Worm (Caenorhabditis elegans): ENCODE data around the gene ubl-1.

ubl-1 gene

DNA sequence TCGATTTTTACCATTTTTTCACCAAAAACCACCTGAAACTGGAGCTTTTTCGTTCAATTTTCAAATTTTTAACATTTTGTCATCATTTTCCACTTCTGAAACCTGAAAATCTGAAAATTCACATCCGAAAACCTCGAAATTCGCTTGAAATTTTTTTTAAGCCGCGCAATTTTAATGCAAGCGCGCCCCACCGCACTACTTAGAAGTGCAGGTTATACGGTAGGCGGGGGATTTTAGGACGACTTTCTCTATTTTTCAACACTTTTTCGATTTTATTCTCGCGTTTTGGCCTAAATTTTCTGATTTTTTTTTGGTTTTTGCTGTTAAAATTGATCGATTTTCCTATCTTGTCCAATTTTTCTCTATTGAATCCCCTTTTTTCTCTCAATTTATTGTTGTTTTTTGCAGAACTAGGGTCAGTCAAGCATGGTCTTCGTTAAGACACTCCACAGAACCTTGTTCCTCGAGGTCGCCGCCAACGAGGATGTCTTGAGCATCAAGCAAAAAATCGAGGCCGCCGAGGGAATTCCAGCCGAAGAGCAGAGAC lies at the start of gene ubl-1 (continued):
- peak; percentile 23 for TF ChIP-seq pag-3 (tag; optimal IDR thresholded peaks at IDR 0.05; ENCODE audit: borderline replicate concordance, insufficient read depth)
- peak; percentile 96 for TF ChIP-seq blmp-1 (tag; optimal IDR thresholded peaks at IDR 0.05)
- TF ChIP-seq sptf-1 (tag; optimal IDR thresholded peaks at IDR 0.05) = no peak
- TF ChIP-seq F16B12.6 (tag; optimal IDR thresholded peaks at IDR 0.05) = peak; percentile 64
- TF ChIP-seq jun-1 (tag; optimal IDR thresholded peaks at IDR 0.05) = peak; percentile 79
- TF ChIP-seq nhr-76 (tag; optimal IDR thresholded peaks at IDR 0.05) = no peak
- peak; percentile 83 for TF ChIP-seq nhr-237 (tag; optimal IDR thresholded peaks at IDR 0.05)
- TF ChIP-seq lin-35 (GFP tag; optimal IDR thresholded peaks at IDR 0.05) = peak; percentile 88 to 94
- TF ChIP-seq lsy-2 (tag; optimal IDR thresholded peaks at IDR 0.05) = peak; percentile 98 to 99
- peak; percentile 96 for TF ChIP-seq mep-1 (tag; optimal IDR thresholded peaks at IDR 0.05)
- TF ChIP-seq tlp-1 (tag; optimal IDR thresholded peaks at IDR 0.05) = no peak
- TF ChIP-seq ets-5 (GFP tag; IDR thresholded peaks at IDR 0.05) = no peak
- peak; percentile 89 for TF ChIP-seq nhr-71 (tag; optimal IDR thresholded peaks at IDR 0.05)
- no peak for TF ChIP-seq sox-4 (tag; optimal IDR thresholded peaks at IDR 0.05)
- peak; percentile 27 to 92 (median 66) for TF ChIP-seq elt-3 (tag; optimal IDR thresholded peaks at IDR 0.05)
- TF ChIP-seq fkh-8 (tag; optimal IDR thresholded peaks at IDR 0.05) = peak; percentile 92
- TF ChIP-seq fos-1 (tag; optimal IDR thresholded peaks at IDR 0.05) = peak; percentile 79
- TF ChIP-seq isw-1 (GFP tag; IDR thresholded peaks at IDR 0.05) = peak; percentile 79
- TF ChIP-seq irx-1 (tag; optimal IDR thresholded peaks at IDR 0.05) = peak; percentile 60
- TF ChIP-seq ztf-11 (tag; optimal IDR thresholded peaks at IDR 0.05) = peak in 1 of 2 experiments; percentile 11
- TF ChIP-seq dpl-1 (GFP tag; optimal IDR thresholded peaks at IDR 0.05) = peak; percentile 84 to 90 (median 88)
- no peak for TF ChIP-seq nhr-28 (tag; optimal IDR thresholded peaks at IDR 0.05)
- TF ChIP-seq unc-98 (GFP tag; IDR thresholded peaks at IDR 0.05) = peak; percentile 42; the same call in 1 of the 2 replicates
- peak; percentile 74 for TF ChIP-seq dsc-1 (tag; optimal IDR thresholded peaks at IDR 0.05)
- peak; percentile 76 for TF ChIP-seq swsn-7 (tag; optimal IDR thresholded peaks at IDR 0.05)
- TF ChIP-seq unc-62 (GFP tag; optimal IDR thresholded peaks at IDR 0.05) = no peak
- peak; percentile 74 for TF ChIP-seq fkh-10 (GFP tag; optimal IDR thresholded peaks at IDR 0.05)
- peak; percentile 95 for TF ChIP-seq skn-1 (tag; optimal IDR thresholded peaks at IDR 0.05)
- no peak for TF ChIP-seq nhr-84 (tag; optimal IDR thresholded peaks at IDR 0.05)
- TF ChIP-seq zag-1 (tag; optimal IDR thresholded peaks at IDR 0.05) = peak; percentile 60
- peak; percentile 90 to 93 (median 90) for TF ChIP-seq ceh-82 (tag; optimal IDR thresholded peaks at IDR 0.05)
- TF ChIP-seq nhr-47 (tag; optimal IDR thresholded peaks at IDR 0.05) = peak; percentile 83
- peak; percentile 69 for TF ChIP-seq nhr-11 (tag; optimal IDR thresholded peaks at IDR 0.05)

DNA sequence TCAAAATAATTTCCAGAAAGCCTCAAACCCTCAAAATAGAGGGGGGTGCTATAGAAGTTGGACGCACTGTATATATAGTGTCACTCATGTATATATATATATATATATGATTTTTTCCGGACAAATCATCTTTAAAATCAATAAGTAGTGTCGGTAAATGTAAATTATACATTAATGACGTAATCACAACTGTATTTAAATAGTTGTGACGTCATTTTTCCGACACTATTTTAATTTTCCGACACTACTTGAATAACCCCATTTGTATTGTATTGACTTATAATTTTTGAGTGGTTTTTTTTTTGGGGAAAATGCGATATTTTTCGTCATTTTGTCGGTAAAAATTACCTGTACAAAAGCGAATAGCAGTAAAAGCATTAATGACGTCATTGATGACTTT lies 49.3 kb upstream of the ubl-1 start:
- no peak for TF ChIP-seq ceh-82 (tag; optimal IDR thresholded peaks at IDR 0.05)
- TF ChIP-seq nhr-77 (tag; optimal IDR thresholded peaks at IDR 0.05) = no peak
- TF ChIP-seq grh-1 (GFP tag; IDR thresholded peaks at IDR 0.05) = no peak
- no peak for TF ChIP-seq fos-1 (tag; optimal IDR thresholded peaks at IDR 0.05)

DNA sequence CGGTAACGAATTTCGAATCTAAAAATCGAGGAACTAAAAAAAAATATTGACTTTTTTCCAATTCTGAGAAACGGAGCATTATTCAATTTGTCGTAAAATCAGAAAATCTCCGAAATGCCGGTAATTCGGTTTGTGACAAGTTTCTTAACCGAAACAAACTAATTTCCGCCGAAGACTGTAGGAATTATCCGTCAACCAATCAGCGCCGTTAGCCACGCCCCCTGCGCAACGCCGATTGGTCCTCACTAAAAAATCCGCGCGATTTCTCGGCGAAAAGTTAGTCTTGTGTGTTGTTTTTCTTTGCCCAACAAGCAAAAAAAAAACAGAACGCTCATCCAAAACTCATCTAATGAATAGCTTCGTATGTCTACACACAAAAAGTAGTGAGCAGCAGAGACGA lies 48.1 kb upstream of the ubl-1 start:
- TF ChIP-seq lin-15B (tag; optimal IDR thresholded peaks at IDR 0.05) (no peak), vab-15 (tag; optimal IDR thresholded peaks at IDR 0.05) (no peak), unc-98 (GFP tag; IDR thresholded peaks at IDR 0.05) (no peak), ces-1 (GFP tag; optimal IDR thresholded peaks at IDR 0.05) (no peak)

DNA sequence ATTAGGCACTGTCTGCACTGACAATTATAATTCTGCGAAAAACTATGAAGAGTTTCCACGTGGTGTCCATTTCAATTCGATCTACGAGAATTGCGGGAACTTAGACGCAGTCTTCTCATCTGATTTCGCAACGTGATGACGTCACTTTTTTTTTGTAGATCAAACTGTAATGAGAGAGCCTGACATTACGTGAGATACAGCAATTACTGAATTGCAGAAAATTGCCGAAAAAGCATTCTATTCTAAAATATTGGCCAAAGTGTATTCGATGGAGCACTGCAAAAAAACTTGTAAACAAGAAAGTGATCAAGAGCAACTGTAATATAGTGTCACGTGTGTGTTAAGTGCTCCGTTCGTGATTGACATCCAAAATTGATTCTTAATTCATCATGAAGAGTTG lies 41.4 kb upstream of the ubl-1 start:
- TF ChIP-seq dsc-1 (tag; optimal IDR thresholded peaks at IDR 0.05) (no peak), skn-1 (tag; optimal IDR thresholded peaks at IDR 0.05) (no peak), unc-98 (GFP tag; IDR thresholded peaks at IDR 0.05) (no peak), ceh-8 (GFP tag; optimal IDR thresholded peaks at IDR 0.05) (no peak), egl-13 (tag; optimal IDR thresholded peaks at IDR 0.05) (no peak), unc-130 (tag; optimal IDR thresholded peaks at IDR 0.05) (no peak), hlh-17 (GFP tag; optimal IDR thresholded peaks at IDR 0.05; ENCODE audit: borderline replicate concordance) (no peak), efl-1 (optimal IDR thresholded peaks at IDR 0.05) (no peak), efl-1 (GFP tag; optimal IDR thresholded peaks at IDR 0.05 in 1 of 2) (peak in 1 of 2 experiments; percentile 86)
